Fruit fly (Drosophila melanogaster) whole organism, embryonic: Measurements from ENCODE around the gene CG42792.

Experiments
- CG10267 ChIP-seq: fragments of 200-800 bp; sonication (Bioruptor generic); optimal IDR thresholded peaks from 2 replicates; lab custom pipeline; 2018; ENCODE audit warnings: missing biosample characterization, mild to moderate bottlenecking, missing genetic modification characterization, moderate library complexity
- CG11695 ChIP-seq: fragments of 200-800 bp; sonication (Bioruptor generic); IDR thresholded peaks from 3 replicates; pipeline ENCODE4 v1.3.6; 2022; ENCODE audit warnings: missing biosample characterization, missing genetic modification characterization
- CG13287 ChIP-seq: fragments of 200-800 bp; sonication (Bioruptor generic); IDR thresholded peaks from 2 replicates; pipeline ENCODE4 v1.3.6; 2022; ENCODE audit warnings: missing biosample characterization, missing genetic modification characterization; ENCODE audit not compliant: partially characterized antibody
- CG13296 ChIP-seq: fragments of 200-800 bp; sonication (Bioruptor generic); optimal IDR thresholded peaks from 3 replicates; lab custom pipeline; 2018; ENCODE audit warnings: missing biosample characterization, mild to moderate bottlenecking, missing genetic modification characterization
- CG14441 ChIP-seq: fragments of 200-800 bp; sonication (Bioruptor generic); IDR thresholded peaks from 2 replicates; pipeline ENCODE4 v1.3.6; 2022; ENCODE audit warnings: missing biosample characterization, missing genetic modification characterization
- CG1529 ChIP-seq: fragments of 200-800 bp; sonication (Bioruptor generic); optimal IDR thresholded peaks from 3 replicates; lab custom pipeline; 2018; ENCODE audit warnings: missing biosample characterization, missing genetic modification characterization
- CG17186 ChIP-seq: fragments of 200-800 bp; sonication (Bioruptor generic); optimal IDR thresholded peaks from 3 replicates; lab custom pipeline; 2017; ENCODE audit warnings: missing biosample characterization, missing genetic modification reagents, missing genetic modification characterization
- CG2120 ChIP-seq: fragments of 200-800 bp; sonication (Bioruptor generic); optimal IDR thresholded peaks from 3 replicates; lab custom pipeline; 2016; ENCODE audit warnings: missing biosample characterization, missing genetic modification characterization
- CG2712 ChIP-seq: fragments of 200-800 bp; optimal IDR thresholded peaks from 3 replicates; lab custom pipeline; 2019; ENCODE audit warnings: missing biosample characterization, mild to moderate bottlenecking, missing genetic modification characterization, moderate library complexity
- CG3407 ChIP-seq: fragments of 200-800 bp; sonication (Bioruptor generic); optimal IDR thresholded peaks from 2 replicates; lab custom pipeline; 2018; ENCODE audit warnings: missing biosample characterization, mild to moderate bottlenecking, missing genetic modification characterization
- CG34224 ChIP-seq: fragments of 200-800 bp; sonication (Bioruptor generic); IDR thresholded peaks from 3 replicates; pipeline ENCODE4 v1.3.6; 2022; ENCODE audit warnings: missing biosample characterization, missing genetic modification characterization; ENCODE audit not compliant: partially characterized antibody
- CG3726 ChIP-seq: fragments of 200-800 bp; sonication (Bioruptor generic); IDR thresholded peaks from 3 replicates; pipeline ENCODE4, ENCODE4 v1.3.6; 2022; ENCODE audit warnings: missing biosample characterization, missing genetic modification characterization
- CG7357 ChIP-seq: fragments of 200-800 bp; sonication (Bioruptor generic); IDR thresholded peaks from 3 replicates; pipeline ENCODE4 v1.3.6; 2022; ENCODE audit warnings: missing biosample characterization, missing genetic modification characterization
- CG7745 ChIP-seq: fragments of 200-800 bp; sonication (Bioruptor generic); optimal IDR thresholded peaks from 2 replicates; lab custom pipeline; 2018; ENCODE audit warnings: missing biosample characterization, mild to moderate bottlenecking, missing genetic modification characterization, moderate library complexity
- CG8281 ChIP-seq: fragments of 200-800 bp; sonication (Bioruptor generic); optimal IDR thresholded peaks from 2 replicates; lab custom pipeline; 2018; ENCODE audit warnings: missing biosample characterization, mild to moderate bottlenecking, missing genetic modification characterization, moderate library complexity
- CG8478 ChIP-seq: fragments of >200 bp; optimal IDR thresholded peaks from 2 replicates; lab custom pipeline; 2018
- CG9215 ChIP-seq: fragments of 200-800 bp; sonication (Bioruptor generic); IDR thresholded peaks from 2 replicates; pipeline ENCODE4 v1.3.6; 2022; ENCODE audit warnings: missing biosample characterization, missing genetic modification characterization
- CG9437 ChIP-seq: fragments of 200-800 bp; sonication (Bioruptor generic); optimal IDR thresholded peaks from 2 replicates; lab custom pipeline; 2018; ENCODE audit warnings: missing biosample characterization, mild to moderate bottlenecking, missing genetic modification characterization
- Chrac-16 ChIP-seq: fragments of 200-800 bp; sonication (Bioruptor generic); optimal IDR thresholded peaks from 3 replicates; lab custom pipeline; 2016; ENCODE audit warnings: missing biosample characterization, missing genetic modification characterization
- Eip74EF ChIP-seq, 2 experiments: fragments of 200-800 bp in 1 of 2; fragments of >200 bp in 1 of 2; sonication (Bioruptor generic) in 1 of 2; optimal IDR thresholded peaks; 2 replicates each; lab custom pipeline; 2017 to 2019; ENCODE audit warnings: missing biosample characterization in 2 of 2, missing genetic modification characterization in 2 of 2, mild to moderate bottlenecking in 1 of 2, moderate library complexity in 1 of 2
- HLH3B ChIP-seq: fragments of 200-800 bp; sonication (Bioruptor generic); IDR thresholded peaks from 2 replicates; pipeline ENCODE4 v1.3.6; 2022; ENCODE audit warnings: missing biosample characterization, missing genetic modification characterization
- HmgD ChIP-seq: fragments of 200-800 bp; sonication (Bioruptor generic); optimal IDR thresholded peaks from 3 replicates; lab custom pipeline; 2016; ENCODE audit warnings: missing biosample characterization, missing genetic modification characterization
- Hr78 ChIP-seq, 2 experiments: fragments of 200-800 bp in 1 of 2; fragments of >200 bp in 1 of 2; sonication (Bioruptor generic) in 1 of 2; optimal IDR thresholded peaks; 2 replicates each; lab custom pipeline; 2017 to 2019; ENCODE audit warnings: missing biosample characterization in 2 of 2, missing genetic modification characterization in 2 of 2, mild to moderate bottlenecking in 1 of 2, moderate library complexity in 1 of 2
- PHDP ChIP-seq: fragments of 200-800 bp; sonication (Bioruptor generic); optimal IDR thresholded peaks from 3 replicates; lab custom pipeline; 2018; ENCODE audit warnings: missing biosample characterization, mild to moderate bottlenecking, missing genetic modification characterization, moderate library complexity
- Sin3A ChIP-seq: fragments of >200 bp; optimal IDR thresholded peaks from 2 replicates; lab custom pipeline; 2018
- Ssrp ChIP-seq: fragments of 200-800 bp; sonication (Bioruptor generic); optimal IDR thresholded peaks from 2 replicates; lab custom pipeline; 2018; ENCODE audit warnings: missing biosample characterization, mild to moderate bottlenecking, missing genetic modification characterization, moderate library complexity
- abd-A ChIP-seq: fragments of 200-800 bp; sonication (Bioruptor generic); optimal IDR thresholded peaks from 3 replicates; lab custom pipeline; 2019; ENCODE audit warnings: missing biosample characterization, mild to moderate bottlenecking, missing genetic modification characterization, moderate library complexity
- ap ChIP-seq: fragments of 200-800 bp; sonication (Bioruptor generic); IDR thresholded peaks from 2 replicates; pipeline ENCODE4 v1.3.6; 2022; ENCODE audit warnings: missing biosample characterization, missing genetic modification characterization
- bbx ChIP-seq: fragments of 200-800 bp; sonication (Bioruptor generic); IDR thresholded peaks from 2 replicates; pipeline ENCODE4 v1.3.6; 2022; ENCODE audit warnings: missing biosample characterization, missing genetic modification characterization; ENCODE audit not compliant: partially characterized antibody
- bigmax ChIP-seq: fragments of 200-800 bp; sonication (Bioruptor generic); optimal IDR thresholded peaks from 2 replicates; lab custom pipeline; 2018; ENCODE audit warnings: missing biosample characterization, mild to moderate bottlenecking, missing genetic modification characterization
- chinmo ChIP-seq: fragments of 200-800 bp; sonication (Bioruptor generic); IDR thresholded peaks from 4 replicates; pipeline ENCODE4 v1.3.6; 2022; ENCODE audit warnings: missing biosample characterization, missing genetic modification characterization; ENCODE audit not compliant: partially characterized antibody
- dmrt99B ChIP-seq: fragments of 200-800 bp; sonication (Bioruptor generic); optimal IDR thresholded peaks from 2 replicates; lab custom pipeline; 2018; ENCODE audit warnings: missing biosample characterization, mild to moderate bottlenecking, missing genetic modification characterization, moderate library complexity
- dysf ChIP-seq: fragments of 200-800 bp; sonication (Bioruptor generic); IDR thresholded peaks from 3 replicates; pipeline ENCODE4 v1.3.6; 2022; ENCODE audit warnings: missing biosample characterization, missing genetic modification characterization
- fd102C ChIP-seq: fragments of 200-800 bp; sonication (Bioruptor generic); optimal IDR thresholded peaks from 2 replicates; lab custom pipeline; 2018; ENCODE audit warnings: missing biosample characterization, mild to moderate bottlenecking, missing genetic modification characterization, moderate library complexity
- hkb ChIP-seq, 2 experiments: fragments of 200-800 bp in 1 of 2; fragments of >200 bp in 1 of 2; sonication (Bioruptor generic) in 1 of 2; IDR thresholded peaks in 1 of 2; optimal IDR thresholded peaks in 1 of 2; 2 replicates each; pipeline versions ENCODE4 v1.3.6 to Lab custom; 2017 to 2022; ENCODE audit warnings: missing biosample characterization in 1 of 2, missing genetic modification characterization in 1 of 2
- jing ChIP-seq: fragments of 200-800 bp; sonication (Bioruptor generic); optimal IDR thresholded peaks from 2 replicates; lab custom pipeline; 2018; ENCODE audit warnings: missing biosample characterization, mild to moderate bottlenecking, missing genetic modification characterization
- lmd ChIP-seq: fragments of 200-800 bp; sonication (Bioruptor generic); IDR thresholded peaks from 2 replicates; pipeline ENCODE4 v1.3.6; 2022; ENCODE audit warnings: missing biosample characterization, missing genetic modification characterization
- pros ChIP-seq: fragments of 200-800 bp; sonication (Bioruptor generic); optimal IDR thresholded peaks from 3 replicates; lab custom pipeline; 2019; ENCODE audit warnings: missing biosample characterization, mild to moderate bottlenecking, missing genetic modification characterization, moderate library complexity
- psq ChIP-seq: fragments of 200-800 bp; sonication (Bioruptor generic); optimal IDR thresholded peaks from 2 replicates; lab custom pipeline; 2017; ENCODE audit warnings: missing biosample characterization, missing genetic modification characterization
- run ChIP-seq: fragments of 200-800 bp; sonication (Bioruptor generic); optimal IDR thresholded peaks from 3 replicates; lab custom pipeline; 2018; ENCODE audit warnings: missing biosample characterization, mild to moderate bottlenecking, missing genetic modification characterization
- sc ChIP-seq, 3 experiments: fragments of >200 bp in 2 of 3; fragments of 200-800 bp in 1 of 3; sonication (Bioruptor generic) in 1 of 3; optimal IDR thresholded peaks; 2 replicates in 2 of 3; 3 replicates in 1 of 3; lab custom pipeline; 2017; ENCODE audit warnings: mild to moderate bottlenecking in 1 of 3, missing biosample characterization in 1 of 3, missing genetic modification characterization in 1 of 3, missing genetic modification reagents in 1 of 3
- scrt ChIP-seq: fragments of 200-800 bp; sonication (Bioruptor generic); optimal IDR thresholded peaks from 2 replicates; lab custom pipeline; 2018; ENCODE audit warnings: missing biosample characterization, mild to moderate bottlenecking, missing genetic modification characterization, moderate library complexity
- shn ChIP-seq: fragments of 200-800 bp; sonication (Bioruptor generic); optimal IDR thresholded peaks from 3 replicates; lab custom pipeline; 2016; ENCODE audit warnings: missing biosample characterization, missing genetic modification characterization
- slou ChIP-seq: fragments of 200-800 bp; sonication (Bioruptor generic); optimal IDR thresholded peaks from 3 replicates; lab custom pipeline; 2016; ENCODE audit warnings: missing biosample characterization, missing genetic modification characterization
- ttk ChIP-seq: fragments of 200-800 bp; sonication (Bioruptor generic); IDR thresholded peaks from 2 replicates; pipeline ENCODE4 v2.1.2; 2022; ENCODE audit warnings: missing biosample characterization, missing genetic modification characterization
- vvl ChIP-seq: fragments of 200-800 bp; sonication (Bioruptor generic); IDR thresholded peaks from 2 replicates; pipeline ENCODE4 v1.3.6; 2022; ENCODE audit warnings: missing biosample characterization, missing genetic modification characterization
- wek ChIP-seq: fragments of 200-800 bp; sonication (Bioruptor generic); optimal IDR thresholded peaks from 3 replicates; lab custom pipeline; 2018; ENCODE audit warnings: missing biosample characterization, mild to moderate bottlenecking, missing genetic modification characterization, moderate library complexity

CG42792 gene

dm6 chr2L:15912901-15913673 lies 47.8 kb upstream of the CG42792 start (continued):
- TF ChIP-seq chinmo (peak; percentile 96), Ssrp (tag; lab: Kevin White, UChicago) (peak; percentile 88), Sin3A (lab: Kevin White, UChicago) (no peak), vvl (GFP tag; lab: Robert Waterston, UW) (peak; percentile 87), CG3407 (GFP tag; lab: Kevin White, UChicago) (peak; percentile 42), scrt (GFP tag; lab: Kevin White, UChicago) (peak; percentile 34), sc (optimal IDR thresholded peaks at IDR 0.05; lab: Kevin White, UChicago) (no peak), sc (GFP tag; optimal IDR thresholded peaks at IDR 0.05; lab: Kevin White, UChicago) (peak; percentile 86), ttk (GFP tag; lab: Robert Waterston, UW) (peak; percentile 71), CG14441 (GFP tag; lab: Robert Waterston, UW) (peak; percentile 34; the same call in 1 of the 2 replicates), CG9437 (GFP tag; lab: Kevin White, UChicago) (peak; percentile 88), ap (peak; percentile 27; the same call in 1 of the 2 replicates), dysf (GFP tag; lab: Robert Waterston, UW) (peak; percentile 76), Eip74EF (GFP tag; optimal IDR thresholded peaks at IDR 0.05; lab: Kevin White, UChicago) (peak in 1 of 2 experiments; percentile 84), CG17186 (GFP tag; lab: Kevin White, UChicago) (no peak), abd-A (tag; lab: Kevin White, UChicago) (peak; percentile 98), fd102C (GFP tag; lab: Kevin White, UChicago) (no peak), bigmax (peak; percentile 0), Chrac-16 (peak; percentile 38), CG13287 (GFP tag; lab: Robert Waterston, UW) (peak; percentile 38; the same call in 1 of the 2 replicates), CG9215 (peak; percentile 49), hkb (optimal IDR thresholded peaks at IDR 0.05; lab: Kevin White, UChicago) (no peak), hkb (GFP tag; IDR thresholded peaks at IDR 0.05; lab: Robert Waterston, UW) (no peak), CG1529 (peak; percentile 59), pros (GFP tag; lab: Kevin White, UChicago) (peak; percentile 31), bbx (GFP tag; lab: Robert Waterston, UW) (0 out of 2 replicates have a peak, but pooled peaks have one; percentile 17), jing (GFP tag; lab: Kevin White, UChicago) (peak; percentile 2), CG7357 (GFP tag; lab: Robert Waterston, UW) (peak; percentile 52; the same call in 1 of the 3 replicates), shn (GFP tag; lab: Kevin White, UChicago) (no peak), CG10267 (peak; percentile 75), dmrt99B (tag; lab: Kevin White, UChicago) (peak; percentile 86), CG2712 (tag; lab: Kevin White, UChicago) (peak; percentile 90), CG7745 (tag; lab: Kevin White, UChicago) (no peak), psq (GFP tag; lab: Kevin White, UChicago) (peak; percentile 15), CG34224 (no peak), CG8281 (peak; percentile 50), HLH3B (GFP tag; lab: Robert Waterston, UW) (0 out of 2 replicates have a peak, but pooled peaks have one; percentile 6), wek (GFP tag; lab: Kevin White, UChicago) (peak; percentile 62), slou (peak; percentile 26), HmgD (peak; percentile 29), run (tag; lab: Kevin White, UChicago) (peak; percentile 66), CG8478 (lab: Kevin White, UChicago) (no peak), Hr78 (GFP tag; optimal IDR thresholded peaks at IDR 0.05; lab: Kevin White, UChicago) (peak in 1 of 2 experiments; percentile 19), CG11695 (GFP tag; lab: Robert Waterston, UW) (peak; percentile 60; the same call in 2 of the 3 replicates), CG13296 (GFP tag; lab: Kevin White, UChicago) (peak; percentile 45), lmd (GFP tag; lab: Robert Waterston, UW) (peak; percentile 61), CG3726 (GFP tag; lab: Robert Waterston, UW) (0 out of 3 replicates have a peak, but pooled peaks have one; percentile 39), CG2120 (GFP tag; lab: Kevin White, UChicago) (peak; percentile 28), PHDP (tag; lab: Kevin White, UChicago) (peak; percentile 79)
